Worm (Caenorhabditis elegans): ENCODE measurements around the gene dbn-1.

The dbn-1 gene

ce11 chrIII:13766704-13767323 lies 4.9 kb upstream of the dbn-1 start:
- TF ChIP-seq nfyb-1 (GFP tag; IDR thresholded peaks at IDR 0.05) (peak; percentile 52; the same call in 1 of the 2 replicates), lin-54 (GFP tag; optimal IDR thresholded peaks at IDR 0.05) (no peak), K12H6.12 (tag; optimal IDR thresholded peaks at IDR 0.05) (no peak), lin-40 (tag; optimal IDR thresholded peaks at IDR 0.05) (peak; percentile 15), tbp1 (GFP tag; optimal IDR thresholded peaks at IDR 0.05) (peak; percentile 25), let-526 (GFP tag; IDR thresholded peaks at IDR 0.05) (no peak), ZK185.1 (tag; optimal IDR thresholded peaks at IDR 0.05; ENCODE audit: poor library complexity, severe bottlenecking) (peak; percentile 19), cebp-1 (GFP tag; IDR thresholded peaks at IDR 0.05) (no peak), cebp-1 (tag; optimal IDR thresholded peaks at IDR 0.05) (peak; percentile 31), lin-35 (GFP tag; optimal IDR thresholded peaks at IDR 0.05) (peak in 1 of 3 experiments; percentile 5), nhr-80 (tag; optimal IDR thresholded peaks at IDR 0.05) (peak; percentile 66), ama-1 (optimal IDR thresholded peaks at IDR 0.05) (peak; percentile 48), ama-1 (GFP tag; optimal IDR thresholded peaks at IDR 0.05) (no peak), nhr-90 (tag; optimal IDR thresholded peaks at IDR 0.05) (peak; percentile 31), Y95B8A.8 (GFP tag; IDR thresholded peaks at IDR 0.05) (0 out of 2 replicates have a peak, but pooled peaks have one; percentile 24), snpc-4 (GFP tag; optimal IDR thresholded peaks at IDR 0.05) (no peak), snpc-4 (tag; optimal IDR thresholded peaks at IDR 0.05) (peak in 1 of 4 experiments; percentile 37)

DNA sequence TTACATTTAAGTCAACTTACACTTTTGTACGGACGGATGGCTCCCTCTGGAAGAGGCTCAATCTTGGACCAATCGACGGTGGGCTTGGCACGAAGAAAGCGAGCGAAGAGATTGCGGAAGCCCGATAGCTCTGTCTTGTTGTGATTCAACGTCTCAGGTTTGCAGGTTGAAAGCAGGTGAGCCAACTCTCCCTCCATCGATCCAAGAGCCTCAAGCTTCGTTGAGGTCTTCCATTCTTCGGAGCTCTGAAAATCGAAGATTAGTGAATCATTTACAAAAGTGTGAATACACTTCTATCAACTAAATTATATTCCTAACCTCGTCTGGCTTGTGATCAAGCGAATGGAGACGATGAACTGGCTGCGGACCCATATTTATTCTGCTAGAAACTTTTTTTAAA lies 3.9 kb upstream of the dbn-1 start:
- TF ChIP-seq zfh-2 (GFP tag; conservative IDR thresholded peaks at IDR 0.05) (0 out of 2 replicates have a peak, but pooled peaks have one; percentile 15), him-1 (tag; optimal IDR thresholded peaks at IDR 0.05) (no peak), F37B4.10 (GFP tag; IDR thresholded peaks at IDR 0.05) (no peak), lin-35 (GFP tag; optimal IDR thresholded peaks at IDR 0.05) (peak in 1 of 3 experiments; percentile 1), ekl-4 (GFP tag; IDR thresholded peaks at IDR 0.05) (no peak), lag-1 (GFP tag; IDR thresholded peaks at IDR 0.05) (no peak), Y67H2A.10 (GFP tag; conservative IDR thresholded peaks at IDR 0.05) (no peak), mes-4 (tag; optimal IDR thresholded peaks at IDR 0.05) (no peak), let-526 (GFP tag; IDR thresholded peaks at IDR 0.05) (no peak), madf-3 (GFP tag; IDR thresholded peaks at IDR 0.05) (0 out of 2 replicates have a peak, but pooled peaks have one; percentile 66), attf-5 (GFP tag; optimal IDR thresholded peaks at IDR 0.05) (no peak), ccch-3 (GFP tag; optimal IDR thresholded peaks at IDR 0.05) (no peak), T26A5.8 (tag; optimal IDR thresholded peaks at IDR 0.05) (no peak), dpff-1 (tag; optimal IDR thresholded peaks at IDR 0.05) (no peak)

ce11 chrIII:13763260-13764112 lies 1.6 kb upstream of the dbn-1 start:
- TF ChIP-seq tbp1 (GFP tag; optimal IDR thresholded peaks at IDR 0.05) = peak; percentile 16
- peak; percentile 18 for TF ChIP-seq gei-17 (GFP tag; optimal IDR thresholded peaks at IDR 0.05)
- 0 out of 2 replicates have a peak, but pooled peaks have one; percentile 8 for TF ChIP-seq attf-6 (GFP tag; IDR thresholded peaks at IDR 0.05)
- TF ChIP-seq ztf-25 (GFP tag; IDR thresholded peaks at IDR 0.05) = no peak
- TF ChIP-seq cebp-1 (GFP tag; IDR thresholded peaks at IDR 0.05) = no peak
- TF ChIP-seq cebp-1 (tag; optimal IDR thresholded peaks at IDR 0.05) = peak; percentile 44
- no peak for TF ChIP-seq ceh-79 (tag; optimal IDR thresholded peaks at IDR 0.05)
- peak; percentile 25 for TF ChIP-seq snpc-3.4 (tag; optimal IDR thresholded peaks at IDR 0.05)
- no peak for TF ChIP-seq ceh-27 (GFP tag; optimal IDR thresholded peaks at IDR 0.05)
- peak; percentile 62; the same call in 1 of the 2 replicates for TF ChIP-seq C06A6.2 (GFP tag; conservative IDR thresholded peaks at IDR 0.05)
- TF ChIP-seq hmg-1.2 (GFP tag; IDR thresholded peaks at IDR 0.05) = peak; percentile 36; the same call in 1 of the 2 replicates
- no peak for TF ChIP-seq zfh-2 (GFP tag; conservative IDR thresholded peaks at IDR 0.05)
- no peak for TF ChIP-seq ccch-3 (GFP tag; optimal IDR thresholded peaks at IDR 0.05)
- TF ChIP-seq pbrm-1 (GFP tag; IDR thresholded peaks at IDR 0.05) = peak; percentile 54
- peak; percentile 73; the same call in 1 of the 2 replicates for TF ChIP-seq madf-3 (GFP tag; IDR thresholded peaks at IDR 0.05)
- no peak for TF ChIP-seq F22D6.2 (tag; optimal IDR thresholded peaks at IDR 0.05)
- TF ChIP-seq attf-5 (GFP tag; optimal IDR thresholded peaks at IDR 0.05) = peak; percentile 9
- TF ChIP-seq F49E8.2 (tag; optimal IDR thresholded peaks at IDR 0.05; ENCODE audit: insufficient read depth) = no peak
- no peak for TF ChIP-seq ceh-100 (GFP tag; IDR thresholded peaks at IDR 0.05)
- no peak for TF ChIP-seq nhr-179 (tag; optimal IDR thresholded peaks at IDR 0.05)
- TF ChIP-seq aptf-3 (GFP tag; IDR thresholded peaks at IDR 0.05) = peak; percentile 33; the same call in 1 of the 2 replicates

Data from whole organism, young adult.